Worm (Caenorhabditis elegans) whole organism, late embryonic: ENCODE measurements around the gene paqr-1.

Source experiments
- F13H6.1 ChIP-seq: sonication (generic microtip); optimal IDR thresholded peaks from 2 replicates; lab custom pipeline; 2016; ENCODE audit warnings: missing genetic modification characterization, missing compliant biosample characterization
- K09A11.1 ChIP-seq: sonication (generic microtip); optimal IDR thresholded peaks from 2 replicates; lab custom pipeline; 2017; ENCODE audit warnings: antibody characterized with exemption, mild to moderate bottlenecking, missing genetic modification characterization, missing compliant biosample characterization; ENCODE audit not compliant: insufficient read depth
- Y22D7AL.16 ChIP-seq: sonication (generic microtip); optimal IDR thresholded peaks from 2 replicates; lab custom pipeline; 2016; ENCODE audit warnings: missing genetic modification characterization, missing compliant biosample characterization
- ama-1 ChIP-seq: fragments of 150-350 bp; optimal IDR thresholded peaks from 2 replicates; lab custom pipeline; 2014
- ceh-14 ChIP-seq: sonication (generic microtip); optimal IDR thresholded peaks from 2 replicates; lab custom pipeline; 2016; ENCODE audit warnings: missing genotype, missing genetic modification characterization, missing compliant biosample characterization
- ceh-19 ChIP-seq: fragments of 200-800 bp; sonication (Bioruptor generic); optimal IDR thresholded peaks from 2 replicates; lab custom pipeline; 2018; ENCODE audit warnings: mild to moderate bottlenecking, missing genetic modification characterization, missing compliant biosample characterization
- ceh-2 ChIP-seq: sonication (generic microtip); optimal IDR thresholded peaks from 2 replicates; lab custom pipeline; 2016; ENCODE audit warnings: missing genotype, missing genetic modification characterization, missing compliant biosample characterization
- ceh-22 ChIP-seq: sonication (generic microtip); optimal IDR thresholded peaks from 2 replicates; lab custom pipeline; 2017; ENCODE audit warnings: missing biosample characterization, missing genetic modification characterization
- ceh-30 ChIP-seq: fragments of 150-350 bp; optimal IDR thresholded peaks from 2 replicates; lab custom pipeline; 2014; ENCODE audit warnings: missing biosample characterization, missing genetic modification characterization
- ceh-34 ChIP-seq: sonication (generic microtip); optimal IDR thresholded peaks from 2 replicates; lab custom pipeline; 2016; ENCODE audit warnings: mild to moderate bottlenecking, missing genetic modification characterization, missing compliant biosample characterization
- dmd-4 ChIP-seq: sonication (generic microtip); optimal IDR thresholded peaks from 2 replicates; lab custom pipeline; 2016; ENCODE audit warnings: borderline replicate concordance, missing genetic modification characterization, missing compliant biosample characterization
- elt-2 ChIP-seq: sonication (generic microtip); optimal IDR thresholded peaks from 2 replicates; lab custom pipeline; 2016; ENCODE audit warnings: missing genetic modification reagents, missing genetic modification characterization, missing compliant biosample characterization
- elt-4 ChIP-seq: sonication (generic microtip); optimal IDR thresholded peaks from 2 replicates; lab custom pipeline; 2016; ENCODE audit warnings: missing genetic modification characterization, missing compliant biosample characterization
- ets-4 ChIP-seq: sonication (generic microtip); optimal IDR thresholded peaks from 2 replicates; lab custom pipeline; 2016; ENCODE audit warnings: missing genetic modification characterization, missing compliant biosample characterization
- gmeb-2 ChIP-seq: sonication (generic microtip); optimal IDR thresholded peaks from 2 replicates; lab custom pipeline; 2016; ENCODE audit warnings: missing genetic modification characterization, inconsistent platforms, missing compliant biosample characterization
- hlh-13 ChIP-seq: fragments of 200-800 bp; sonication (Bioruptor generic); optimal IDR thresholded peaks from 2 replicates; lab custom pipeline; 2018; ENCODE audit warnings: mild to moderate bottlenecking, missing genetic modification characterization, missing compliant biosample characterization
- hlh-15 ChIP-seq: sonication (generic microtip); optimal IDR thresholded peaks from 2 replicates; lab custom pipeline; 2016; ENCODE audit warnings: missing genetic modification characterization, missing compliant biosample characterization
- lin-11 ChIP-seq: fragments of 200-800 bp; sonication (Bioruptor generic); optimal IDR thresholded peaks from 2 replicates; lab custom pipeline; 2018; ENCODE audit warnings: mild to moderate bottlenecking, missing genetic modification characterization, missing compliant biosample characterization
- madf-2 ChIP-seq: sonication (generic microtip); optimal IDR thresholded peaks from 2 replicates; lab custom pipeline; 2017; ENCODE audit warnings: missing genetic modification characterization, missing compliant biosample characterization
- mec-3 ChIP-seq: sonication (generic microtip); optimal IDR thresholded peaks from 2 replicates; lab custom pipeline; 2016; ENCODE audit warnings: borderline replicate concordance, missing genetic modification characterization, missing compliant biosample characterization
- nfya-1 ChIP-seq: sonication (generic microtip); optimal IDR thresholded peaks from 2 replicates; lab custom pipeline; 2017; ENCODE audit warnings: missing genetic modification characterization, mild to moderate bottlenecking, missing compliant biosample characterization, antibody characterized with exemption, moderate library complexity
- nhr-11 ChIP-seq: fragments of 150-350 bp; optimal IDR thresholded peaks from 2 replicates; lab custom pipeline; 2014; ENCODE audit warnings: missing biosample characterization, missing genetic modification characterization
- npax-4 ChIP-seq: sonication (generic microtip); optimal IDR thresholded peaks from 2 replicates; lab custom pipeline; 2016; ENCODE audit warnings: missing genetic modification characterization, missing compliant biosample characterization
- odd-2 ChIP-seq: sonication (generic microtip); optimal IDR thresholded peaks from 2 replicates; lab custom pipeline; 2017; ENCODE audit warnings: antibody characterized with exemption, mild to moderate bottlenecking, missing genetic modification characterization, missing compliant biosample characterization
- pat-9 ChIP-seq: fragments of 200-800 bp; sonication (Bioruptor generic); optimal IDR thresholded peaks from 2 replicates; lab custom pipeline; 2018; ENCODE audit warnings: mild to moderate bottlenecking, missing genetic modification characterization, moderate library complexity, missing compliant biosample characterization
- pha-2 ChIP-seq: sonication (generic microtip); optimal IDR thresholded peaks from 2 replicates; lab custom pipeline; 2017; ENCODE audit warnings: mild to moderate bottlenecking, missing genetic modification characterization, missing compliant biosample characterization
- pros-1 ChIP-seq: fragments of 150-350 bp; optimal IDR thresholded peaks from 2 replicates; lab custom pipeline; 2014; ENCODE audit warnings: missing biosample characterization, missing genetic modification reagents, missing genetic modification characterization
- syd-9 ChIP-seq: sonication (generic microtip); optimal IDR thresholded peaks from 2 replicates; lab custom pipeline; 2016; ENCODE audit warnings: mild to moderate bottlenecking, missing genetic modification characterization, moderate library complexity, missing compliant biosample characterization
- tbx-2 ChIP-seq: sonication (generic microtip); optimal IDR thresholded peaks from 2 replicates; lab custom pipeline; 2016; ENCODE audit warnings: missing genetic modification characterization, missing compliant biosample characterization
- unc-3 ChIP-seq, 2 experiments: fragments of 200-800 bp in 1 of 2; sonication (Bioruptor generic) in 1 of 2; sonication (generic microtip) in 1 of 2; conservative IDR thresholded peaks in 1 of 2; optimal IDR thresholded peaks in 1 of 2; 2 replicates each; pipeline versions ENCODE4 v1.3.6 to Lab custom; 2016 to 2022; ENCODE audit warnings: missing compliant biosample characterization in 2 of 2, missing genetic modification characterization in 2 of 2, missing genetic modification reagents in 1 of 2
- ztf-16 ChIP-seq: sonication (generic microtip); optimal IDR thresholded peaks from 2 replicates; lab custom pipeline; 2017; ENCODE audit warnings: missing genetic modification characterization, missing compliant biosample characterization

The paqr-1 gene

DNA sequence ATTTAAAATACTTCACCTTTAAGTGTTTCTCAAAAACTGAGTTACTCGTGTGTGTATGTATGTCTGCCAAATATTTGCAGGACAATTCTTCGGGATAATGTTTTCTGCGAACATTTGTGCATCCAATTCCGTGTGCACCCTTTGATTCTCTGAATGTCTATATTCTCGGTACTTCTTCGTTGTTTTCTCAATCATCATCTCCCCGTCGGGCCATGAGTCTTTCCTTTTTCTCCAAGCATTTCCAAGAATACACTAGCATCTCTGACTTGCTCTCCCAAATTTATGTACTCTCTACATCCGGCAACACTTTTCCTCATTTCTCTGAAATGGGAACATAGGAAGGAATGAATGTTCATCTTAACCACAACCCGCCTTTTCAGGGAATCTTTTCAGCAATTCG lies 40.5 kb downstream of the paqr-1 start (continued):
- no peak for TF ChIP-seq ceh-30 (tag; lab: Kevin White, UChicago)
- TF ChIP-seq, all 69 proteins: peak for 0

DNA sequence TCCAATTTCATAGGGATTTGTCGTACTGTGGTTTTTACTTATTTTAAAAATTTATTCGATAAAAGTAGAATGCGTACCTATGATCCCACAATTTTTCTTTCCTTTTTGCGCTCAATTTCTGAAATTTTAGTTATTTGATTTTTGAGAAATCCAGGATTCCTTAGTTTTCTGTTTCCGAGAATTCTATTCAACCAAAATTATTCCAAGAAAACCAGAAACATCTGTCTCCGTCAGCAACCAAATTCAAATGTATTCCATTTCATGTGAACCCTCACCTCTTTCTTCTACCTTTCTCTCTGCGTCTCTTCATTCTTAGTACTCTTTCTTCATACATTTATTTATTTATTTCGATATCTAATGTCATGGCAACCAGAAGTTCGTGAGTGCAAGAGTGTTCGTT lies 43.5 kb downstream of the paqr-1 start:
- no peak for TF ChIP-seq pat-9
- no peak for TF ChIP-seq npax-4 (tag; lab: Kevin White, UChicago)
- no peak for TF ChIP-seq Y22D7AL.16 (tag; lab: Kevin White, UChicago)
- TF ChIP-seq gmeb-2 (tag; lab: Kevin White, UChicago), result no peak
- no peak for TF ChIP-seq ceh-2 (tag; lab: Kevin White, UChicago)
- TF ChIP-seq ztf-16 (tag; lab: Kevin White, UChicago), result no peak
- no peak for TF ChIP-seq ceh-22
- no peak for TF ChIP-seq F13H6.1
- TF ChIP-seq nfya-1 (tag; lab: Kevin White, UChicago), result no peak
- TF ChIP-seq madf-2 (tag; lab: Kevin White, UChicago), result no peak
- TF ChIP-seq nhr-11, result no peak
- TF ChIP-seq ceh-19 (GFP tag; lab: Kevin White, UChicago), result no peak
- no peak for TF ChIP-seq ama-1 (lab: Kevin White, UChicago)
- TF ChIP-seq lin-11 (tag; lab: Kevin White, UChicago), result no peak
- no peak for TF ChIP-seq K09A11.1 (tag; lab: Kevin White, UChicago)
- TF ChIP-seq pha-2 (tag; lab: Kevin White, UChicago), result no peak
- no peak for TF ChIP-seq ets-4

ce11 chrIV:6506424-6506823 lies 48.8 kb downstream of the paqr-1 start, which contains the start of gene pqn-89:
pqn-89 (plus strand) TSS chrIV:6506724.
- TF ChIP-seq hlh-15 (tag; lab: Kevin White, UChicago), result no peak
- TF ChIP-seq elt-4 (tag; lab: Kevin White, UChicago), result no peak
- TF ChIP-seq ceh-34 (tag; lab: Kevin White, UChicago), result no peak
- no peak for TF ChIP-seq ceh-14
- TF ChIP-seq pros-1 (tag; lab: Kevin White, UChicago), result no peak
- no peak for TF ChIP-seq ztf-16 (tag; lab: Kevin White, UChicago)
- no peak for TF ChIP-seq pat-9
- TF ChIP-seq ceh-30 (tag; lab: Kevin White, UChicago), result no peak
- no peak for TF ChIP-seq tbx-2 (tag; lab: Kevin White, UChicago)
- no peak for TF ChIP-seq unc-3 (GFP tag; conservative IDR thresholded peaks at IDR 0.05; lab: Robert Waterston, UW)
- no peak for TF ChIP-seq unc-3 (tag; optimal IDR thresholded peaks at IDR 0.05; lab: Kevin White, UChicago)
- no peak for TF ChIP-seq dmd-4 (tag; lab: Kevin White, UChicago)
- TF ChIP-seq nfya-1 (tag; lab: Kevin White, UChicago), result no peak
- no peak for TF ChIP-seq odd-2 (tag; lab: Kevin White, UChicago)
- TF ChIP-seq syd-9 (tag; lab: Kevin White, UChicago), result no peak
- TF ChIP-seq mec-3 (tag; lab: Kevin White, UChicago), result no peak

DNA sequence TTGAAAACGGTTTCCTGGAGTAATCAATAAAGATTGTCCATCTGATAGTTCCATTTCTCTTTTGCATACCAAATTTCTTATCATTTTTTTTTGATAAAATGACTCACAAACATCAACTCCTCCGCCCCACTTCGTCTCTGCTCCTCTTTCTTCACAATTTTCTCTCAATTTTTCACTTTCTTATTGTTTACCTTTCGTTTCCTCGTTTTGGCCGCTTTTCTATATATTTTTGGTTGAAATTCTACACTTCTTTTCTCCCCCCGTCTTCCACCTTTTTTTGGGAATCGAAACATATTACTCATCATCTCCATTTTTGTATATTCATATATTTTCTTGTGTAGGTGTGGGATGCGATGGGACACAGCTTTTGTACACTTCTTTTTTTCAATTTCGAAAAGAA lies 52.5 kb downstream of the paqr-1 start:
- TF ChIP-seq hlh-13 (GFP tag; lab: Kevin White, UChicago), result no peak
- no peak for TF ChIP-seq ceh-34 (tag; lab: Kevin White, UChicago)
- TF ChIP-seq elt-2 (tag; lab: Kevin White, UChicago), result peak; percentile 26
